Fruit fly (Drosophila melanogaster): ENCODE measurements around the gene SAK.
A peak's percentile ranks its signal among the peaks of the same experiment; 100 is the strongest.

The SAK gene

dm6 chr3L:21524071-21524889, 8.6 kb upstream of the SAK start (continued):
- TF ChIP-seq CG17829 (tag; optimal IDR thresholded peaks at IDR 0.05) (peak; percentile 20), tll (GFP tag; optimal IDR thresholded peaks at IDR 0.05) (no peak), Awh (GFP tag; IDR thresholded peaks at IDR 0.05) (no peak), Fer2 (tag; optimal IDR thresholded peaks at IDR 0.05) (no peak), CG32767 (GFP tag; IDR thresholded peaks at IDR 0.05) (0 out of 2 replicates have a peak, but pooled peaks have one; percentile 9), CG14667 (GFP tag; IDR thresholded peaks at IDR 0.05) (no peak), Dip2 (GFP tag; IDR thresholded peaks at IDR 0.05) (no peak), CG11695 (GFP tag; IDR thresholded peaks at IDR 0.05) (no peak), D19A (tag; optimal IDR thresholded peaks at IDR 0.05) (peak; percentile 76), bsh (GFP tag; optimal IDR thresholded peaks at IDR 0.05) (no peak), CG15269 (tag; optimal IDR thresholded peaks at IDR 0.05) (no peak), cg (GFP tag; optimal IDR thresholded peaks at IDR 0.05) (peak; percentile 34)

dm6 chr3L:21523059-21523836, 7.6 kb upstream of the SAK start, which contains the start of gene CG7611:
CG7611 (plus strand) TSS chr3L:21523186.
- TF ChIP-seq Oaz (GFP tag; IDR thresholded peaks at IDR 0.05) (no peak), CG3995 (GFP tag; optimal IDR thresholded peaks at IDR 0.05) (peak; percentile 40), chinmo (GFP tag; IDR thresholded peaks at IDR 0.05; ENCODE audit: partially characterized antibody) (0 out of 4 replicates have a peak, but pooled peaks have one; percentile 69), CG4617 (GFP tag; optimal IDR thresholded peaks at IDR 0.05; ENCODE audit: borderline replicate concordance) (peak; percentile 79), insv (GFP tag; optimal IDR thresholded peaks at IDR 0.05) (peak in 1 of 2 experiments; percentile 6), CG17186 (GFP tag; optimal IDR thresholded peaks at IDR 0.05) (peak; percentile 9), Dll (GFP tag; IDR thresholded peaks at IDR 0.05; ENCODE audit: partially characterized antibody) (0 out of 4 replicates have a peak, but pooled peaks have one; percentile 44), CG14710 (tag; optimal IDR thresholded peaks at IDR 0.05) (peak; percentile 35), sd (tag; optimal IDR thresholded peaks at IDR 0.05) (no peak), Kr (GFP tag; optimal IDR thresholded peaks at IDR 0.05) (peak; percentile 96), grau (tag; optimal IDR thresholded peaks at IDR 0.05) (no peak), MBD-R2 (GFP tag; IDR thresholded peaks at IDR 0.05) (peak; percentile 36), CG1603 (tag; optimal IDR thresholded peaks at IDR 0.05) (peak; percentile 29), CG2712 (tag; optimal IDR thresholded peaks at IDR 0.05) (peak; percentile 22), CG15073 (GFP tag; optimal IDR thresholded peaks at IDR 0.05) (peak; percentile 61), sna (GFP tag; IDR thresholded peaks at IDR 0.05; ENCODE audit: partially characterized antibody) (peak; percentile 50), az2 (GFP tag; optimal IDR thresholded peaks at IDR 0.05) (no peak), sens (GFP tag) (peak; percentile 59), CG10267 (tag; optimal IDR thresholded peaks at IDR 0.05) (peak; percentile 48), Atf3 (GFP tag; optimal IDR thresholded peaks at IDR 0.05) (no peak), phol (tag; optimal IDR thresholded peaks at IDR 0.05) (peak; percentile 15), CG13287 (GFP tag; IDR thresholded peaks at IDR 0.05; ENCODE audit: partially characterized antibody) (peak; percentile 27; the same call in 1 of the 2 replicates), ssp (GFP tag; IDR thresholded peaks at IDR 0.05) (peak; percentile 46; the same call in 1 of the 2 replicates), CG2889 (GFP tag; IDR thresholded peaks at IDR 0.05) (no peak), MESR4 (GFP tag; optimal IDR thresholded peaks at IDR 0.05) (peak; percentile 97), CG10431 (GFP tag; optimal IDR thresholded peaks at IDR 0.05) (peak; percentile 79), CG9797 (GFP tag; optimal IDR thresholded peaks at IDR 0.05) (peak; percentile 87), dati (GFP tag; IDR thresholded peaks at IDR 0.05) (no peak), dan (GFP tag; IDR thresholded peaks at IDR 0.05) (no peak), CG4360 (GFP tag; IDR thresholded peaks at IDR 0.05) (no peak), sob (GFP tag; IDR thresholded peaks at IDR 0.05) (no peak), hbn (GFP tag; IDR thresholded peaks at IDR 0.05; ENCODE audit: partially characterized antibody) (peak; percentile 21; the same call in 1 of the 2 replicates), CG2116 (GFP tag; optimal IDR thresholded peaks at IDR 0.05) (peak; percentile 2)

Data from whole organism, embryonic.